Fruit fly (Drosophila melanogaster): ENCODE data around the gene Sec10.

Gene Sec10

dm6 chr3R:24142971-24143370, 8.3 kb downstream of the Sec10 start (continued):
- peak; percentile 94 for TF ChIP-seq CG6163 (GFP tag; IDR thresholded peaks at IDR 0.05)
- TF ChIP-seq fd59A (GFP tag; optimal IDR thresholded peaks at IDR 0.05): peak; percentile 86
- peak; percentile 83 for TF ChIP-seq topi (GFP tag; optimal IDR thresholded peaks at IDR 0.05)
- peak; percentile 91 for TF ChIP-seq CG3919 (GFP tag; optimal IDR thresholded peaks at IDR 0.05)
- peak; percentile 84 for TF ChIP-seq CG11902 (GFP tag; optimal IDR thresholded peaks at IDR 0.05)
- TF ChIP-seq Hr4 (GFP tag; optimal IDR thresholded peaks at IDR 0.05): peak; percentile 79
- peak; percentile 85 for TF ChIP-seq pdm3 (GFP tag; optimal IDR thresholded peaks at IDR 0.05)
- peak; percentile 69 for TF ChIP-seq Lpt (GFP tag; optimal IDR thresholded peaks at IDR 0.05)
- TF ChIP-seq Sox15 (GFP tag; optimal IDR thresholded peaks at IDR 0.05): peak; percentile 76
- TF ChIP-seq CG34406 (GFP tag; optimal IDR thresholded peaks at IDR 0.05): peak; percentile 77
- peak; percentile 85 for TF ChIP-seq CG32006 (GFP tag; optimal IDR thresholded peaks at IDR 0.05)
- TF ChIP-seq cyc (GFP tag; optimal IDR thresholded peaks at IDR 0.05): peak; percentile 83
- peak; percentile 77 for TF ChIP-seq net (GFP tag; optimal IDR thresholded peaks at IDR 0.05)
- TF ChIP-seq lz (GFP tag; optimal IDR thresholded peaks at IDR 0.05): peak; percentile 86

dm6 chr3R:24143372-24143771, 8.7 kb downstream of the Sec10 start:
- TF ChIP-seq Blimp-1 (GFP tag; optimal IDR thresholded peaks at IDR 0.05) (no peak), Ets96B (tag; optimal IDR thresholded peaks at IDR 0.05) (no peak), Met (GFP tag; optimal IDR thresholded peaks at IDR 0.05) (no peak), CG11902 (GFP tag; optimal IDR thresholded peaks at IDR 0.05) (no peak), Sox14 (GFP tag; optimal IDR thresholded peaks at IDR 0.05) (no peak), CG32006 (GFP tag; optimal IDR thresholded peaks at IDR 0.05) (no peak)

- TF ChIP-seq CG1621 (tag; optimal IDR thresholded peaks at IDR 0.05) (no peak), CG8632 (GFP tag; optimal IDR thresholded peaks at IDR 0.05) (peak; percentile 45), Blimp-1 (GFP tag; optimal IDR thresholded peaks at IDR 0.05) (no peak), Ets96B (tag; optimal IDR thresholded peaks at IDR 0.05) (peak; percentile 58), Ets21C (GFP tag; optimal IDR thresholded peaks at IDR 0.05) (no peak), dsx (GFP tag; optimal IDR thresholded peaks at IDR 0.05; ENCODE audit: poor library complexity, severe bottlenecking) (no peak), CG11902 (GFP tag; optimal IDR thresholded peaks at IDR 0.05) (no peak), Gug (GFP tag; IDR thresholded peaks at IDR 0.05) (no peak), CG15336 (GFP tag; IDR thresholded peaks at IDR 0.05) (peak; percentile 36), Sox14 (GFP tag; optimal IDR thresholded peaks at IDR 0.05) (peak; percentile 68), fd59A (GFP tag; optimal IDR thresholded peaks at IDR 0.05) (peak; percentile 61), Sox102F (GFP tag; optimal IDR thresholded peaks at IDR 0.05) (no peak), Eip75B (GFP tag; optimal IDR thresholded peaks at IDR 0.05) (peak; percentile 56), eg (GFP tag; IDR thresholded peaks at IDR 0.05) (0 out of 3 replicates have a peak, but pooled peaks have one; percentile 8), salr (GFP tag; optimal IDR thresholded peaks at IDR 0.05) (peak in 1 of 2 experiments; percentile 75), acj6 (GFP tag; optimal IDR thresholded peaks at IDR 0.05) (peak; percentile 58), topi (GFP tag; optimal IDR thresholded peaks at IDR 0.05) (peak; percentile 48), CG7368 (GFP tag; optimal IDR thresholded peaks at IDR 0.05) (peak; percentile 44), vri (GFP tag; optimal IDR thresholded peaks at IDR 0.05) (no peak), CG34406 (GFP tag; optimal IDR thresholded peaks at IDR 0.05) (peak; percentile 10), Eip93F (GFP tag; optimal IDR thresholded peaks at IDR 0.05) (no peak), esn (GFP tag; optimal IDR thresholded peaks at IDR 0.05) (peak; percentile 59), CG32006 (GFP tag; optimal IDR thresholded peaks at IDR 0.05) (peak; percentile 75), CG8119 (GFP tag; IDR thresholded peaks at IDR 0.05) (peak; percentile 64; the same call in 2 of the 3 replicates), CG6792 (GFP tag; optimal IDR thresholded peaks at IDR 0.05) (peak; percentile 54), CG6808 (GFP tag; optimal IDR thresholded peaks at IDR 0.05) (peak; percentile 68), fd85E (GFP tag; optimal IDR thresholded peaks at IDR 0.05) (no peak), fkh (GFP tag; optimal IDR thresholded peaks at IDR 0.05) (no peak), CG6854 (GFP tag; optimal IDR thresholded peaks at IDR 0.05) (no peak), Hr38 (GFP tag; optimal IDR thresholded peaks at IDR 0.05) (no peak), net (GFP tag; optimal IDR thresholded peaks at IDR 0.05) (peak; percentile 23), CG31627 (GFP tag; optimal IDR thresholded peaks at IDR 0.05) (peak; percentile 45), cyc (GFP tag; optimal IDR thresholded peaks at IDR 0.05) (peak; percentile 20), CG9139 (GFP tag; optimal IDR thresholded peaks at IDR 0.05) (peak; percentile 29), Hr4 (GFP tag; optimal IDR thresholded peaks at IDR 0.05) (peak; percentile 71), CG11294 (GFP tag; IDR thresholded peaks at IDR 0.05) (no peak), Sox15 (GFP tag; optimal IDR thresholded peaks at IDR 0.05) (peak; percentile 8), Lpt (GFP tag; optimal IDR thresholded peaks at IDR 0.05) (no peak), svp (GFP tag) (peak; percentile 79), CG6276 (GFP tag; optimal IDR thresholded peaks at IDR 0.05) (peak; percentile 60), CG10631 (GFP tag; optimal IDR thresholded peaks at IDR 0.05) (peak; percentile 61)
Observed at dm6 chr3R:24143779-24144178, 9.1 kb downstream of the Sec10 start.
